Worm (Caenorhabditis elegans): Measurements from ENCODE around the gene Y57G11A.4.

The Y57G11A.4 gene

DNA sequence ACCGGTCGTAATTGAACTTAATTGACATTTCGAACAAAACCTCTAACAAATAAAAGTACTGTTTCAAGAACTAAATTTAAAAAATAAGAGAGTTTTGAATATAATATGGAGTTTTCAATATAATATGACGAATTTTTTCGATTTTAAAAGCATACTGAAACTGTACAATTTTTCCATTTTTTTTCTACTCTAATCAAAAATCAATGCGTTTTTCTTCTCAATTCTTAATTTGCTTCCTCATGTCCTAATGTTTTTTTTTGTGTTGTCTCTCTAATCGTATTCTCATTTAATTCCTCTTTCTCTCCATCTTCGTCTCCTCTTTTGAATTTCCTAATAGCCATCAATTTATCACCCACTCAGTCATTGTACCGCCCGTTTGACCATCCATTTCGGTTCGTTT lies at the start of gene Y57G11A.4:
TSS of gene Y57G11A.4 (plus strand) at position 301 of the 400 bp plus-strand sequence.
- TF ChIP-seq ama-1 (optimal IDR thresholded peaks at IDR 0.05): no peak

- TF ChIP-seq nhr-77 (tag; optimal IDR thresholded peaks at IDR 0.05) (no peak), dmd-4 (tag; optimal IDR thresholded peaks at IDR 0.05) (no peak), egl-27 (tag; optimal IDR thresholded peaks at IDR 0.05) (no peak), nhr-129 (tag; optimal IDR thresholded peaks at IDR 0.05) (no peak), zag-1 (tag; optimal IDR thresholded peaks at IDR 0.05) (no peak), mbf-1 (tag; optimal IDR thresholded peaks at IDR 0.05) (no peak), nhr-10 (tag; optimal IDR thresholded peaks at IDR 0.05) (no peak), R02D3.7 (tag; optimal IDR thresholded peaks at IDR 0.05) (no peak), nhr-11 (tag; optimal IDR thresholded peaks at IDR 0.05) (no peak), ceh-16 (tag; optimal IDR thresholded peaks at IDR 0.05) (no peak), Y55F3AM.14 (GFP tag; optimal IDR thresholded peaks at IDR 0.05) (no peak), F13H6.1 (tag; optimal IDR thresholded peaks at IDR 0.05) (no peak), blmp-1 (tag; optimal IDR thresholded peaks at IDR 0.05; ENCODE audit: insufficient read depth) (no peak), skn-1 (tag; optimal IDR thresholded peaks at IDR 0.05) (no peak), nhr-237 (tag; optimal IDR thresholded peaks at IDR 0.05) (no peak)
Measured at ce11 chrIV:14435902-14436301, 46.2 kb upstream of the Y57G11A.4 start.

DNA sequence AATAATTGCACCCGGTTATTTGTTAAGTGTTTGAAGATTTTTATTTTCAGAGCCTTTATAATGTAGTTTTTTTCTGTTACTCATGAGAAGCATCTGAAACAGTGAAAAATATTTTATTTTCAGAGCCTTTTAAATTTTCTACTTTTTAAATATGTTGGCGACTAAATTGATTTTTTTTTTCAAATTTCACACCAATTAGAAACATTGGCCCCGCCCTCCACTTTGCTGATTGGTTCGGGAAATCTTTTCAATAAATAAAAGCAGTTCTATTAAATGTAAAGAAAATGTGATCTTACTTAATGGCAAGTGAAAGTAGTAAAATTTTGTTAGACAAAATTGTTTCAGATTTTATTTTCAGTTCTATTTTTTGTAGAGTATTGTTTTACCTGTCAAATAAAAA lies 44.7 kb upstream of the Y57G11A.4 start:
- TF ChIP-seq crh-2 (tag; optimal IDR thresholded peaks at IDR 0.05) (no peak), unc-39 (tag; optimal IDR thresholded peaks at IDR 0.05) (no peak), nhr-77 (tag; optimal IDR thresholded peaks at IDR 0.05) (no peak), lin-13 (GFP tag; optimal IDR thresholded peaks at IDR 0.05) (no peak), zag-1 (tag; optimal IDR thresholded peaks at IDR 0.05) (no peak), sma-3 (GFP tag; optimal IDR thresholded peaks at IDR 0.05) (no peak), snpc-4 (tag; optimal IDR thresholded peaks at IDR 0.05) (no peak), aly-2 (tag; optimal IDR thresholded peaks at IDR 0.05) (no peak), elt-1 (tag; optimal IDR thresholded peaks at IDR 0.05) (no peak), mdl-1 (tag; optimal IDR thresholded peaks at IDR 0.05) (no peak), R02D3.7 (tag; optimal IDR thresholded peaks at IDR 0.05) (no peak), peb-1 (tag; optimal IDR thresholded peaks at IDR 0.05) (no peak), lsy-2 (tag; optimal IDR thresholded peaks at IDR 0.05) (no peak), dmd-4 (tag; optimal IDR thresholded peaks at IDR 0.05) (no peak), ztf-1 (GFP tag; conservative IDR thresholded peaks at IDR 0.05) (no peak), nhr-6 (tag; optimal IDR thresholded peaks at IDR 0.05) (no peak), lin-11 (tag; optimal IDR thresholded peaks at IDR 0.05) (no peak), blmp-1 (tag; optimal IDR thresholded peaks at IDR 0.05; ENCODE audit: insufficient read depth) (no peak)

- TF ChIP-seq nhr-12 (tag; optimal IDR thresholded peaks at IDR 0.05) (no peak), ZK546.5 (tag; optimal IDR thresholded peaks at IDR 0.05) (no peak), lin-39 (tag; optimal IDR thresholded peaks at IDR 0.05) (no peak), elt-1 (tag; optimal IDR thresholded peaks at IDR 0.05) (no peak), sma-3 (GFP tag; optimal IDR thresholded peaks at IDR 0.05) (no peak)
Measured at ce11 chrIV:14444077-14444476, 38.0 kb upstream of the Y57G11A.4 start, which contains the start of gene tra-3. Gene tra-3, minus strand, starts transcription at chrIV:14444183.

- TF ChIP-seq peb-1 (tag; optimal IDR thresholded peaks at IDR 0.05): no peak
- no peak for TF ChIP-seq C34F6.9 (tag; optimal IDR thresholded peaks at IDR 0.05)
- no peak for TF ChIP-seq fos-1 (tag; optimal IDR thresholded peaks at IDR 0.05)
- no peak for TF ChIP-seq nhr-6 (tag; optimal IDR thresholded peaks at IDR 0.05)
- no peak for TF ChIP-seq zag-1 (tag; optimal IDR thresholded peaks at IDR 0.05)
- no peak for TF ChIP-seq ZK546.5 (tag; optimal IDR thresholded peaks at IDR 0.05)
- TF ChIP-seq R02D3.7 (tag; optimal IDR thresholded peaks at IDR 0.05): no peak
- TF ChIP-seq egl-27 (tag; optimal IDR thresholded peaks at IDR 0.05): no peak
- TF ChIP-seq elt-1 (tag; optimal IDR thresholded peaks at IDR 0.05): no peak
- TF ChIP-seq ztf-11 (tag; optimal IDR thresholded peaks at IDR 0.05): no peak
- TF ChIP-seq ama-1 (optimal IDR thresholded peaks at IDR 0.05): no peak
- no peak for TF ChIP-seq unc-39 (tag; optimal IDR thresholded peaks at IDR 0.05)
- no peak for TF ChIP-seq ztf-1 (GFP tag; conservative IDR thresholded peaks at IDR 0.05)
- no peak for TF ChIP-seq nhr-77 (tag; optimal IDR thresholded peaks at IDR 0.05)
- TF ChIP-seq F13H6.1 (tag; optimal IDR thresholded peaks at IDR 0.05): peak; percentile 36
- no peak for TF ChIP-seq sem-4 (tag; optimal IDR thresholded peaks at IDR 0.05)
- TF ChIP-seq snpc-4 (tag; optimal IDR thresholded peaks at IDR 0.05): peak; percentile 89
- TF ChIP-seq mab-5 (tag; optimal IDR thresholded peaks at IDR 0.05): no peak
- no peak for TF ChIP-seq blmp-1 (tag; optimal IDR thresholded peaks at IDR 0.05; ENCODE audit: insufficient read depth)
- peak; percentile 41 for TF ChIP-seq sma-3 (GFP tag; optimal IDR thresholded peaks at IDR 0.05)
- peak; percentile 52 for TF ChIP-seq nhr-21 (tag; optimal IDR thresholded peaks at IDR 0.05)
- no peak for TF ChIP-seq lsy-2 (tag; optimal IDR thresholded peaks at IDR 0.05)
- no peak for TF ChIP-seq lin-39 (tag; optimal IDR thresholded peaks at IDR 0.05)
- TF ChIP-seq nhr-10 (tag; optimal IDR thresholded peaks at IDR 0.05): no peak
- TF ChIP-seq Y55F3AM.14 (GFP tag; optimal IDR thresholded peaks at IDR 0.05): no peak
- no peak for TF ChIP-seq mdl-1 (tag; optimal IDR thresholded peaks at IDR 0.05)
- no peak for TF ChIP-seq nhr-12 (tag; optimal IDR thresholded peaks at IDR 0.05)
- no peak for TF ChIP-seq ceh-16 (tag; optimal IDR thresholded peaks at IDR 0.05)
- no peak for TF ChIP-seq elt-3 (tag; optimal IDR thresholded peaks at IDR 0.05)
- TF ChIP-seq gmeb-1 (tag; optimal IDR thresholded peaks at IDR 0.05): peak; percentile 24
- TF ChIP-seq sma-9 (GFP tag; optimal IDR thresholded peaks at IDR 0.05): peak; percentile 59
- TF ChIP-seq sma-9 (tag; optimal IDR thresholded peaks at IDR 0.05): no peak
- no peak for TF ChIP-seq skn-1 (tag; optimal IDR thresholded peaks at IDR 0.05)
- TF ChIP-seq crh-2 (tag; optimal IDR thresholded peaks at IDR 0.05): peak; percentile 38
- TF ChIP-seq lin-13 (GFP tag; optimal IDR thresholded peaks at IDR 0.05): peak; percentile 24
Measured at ce11 chrIV:14445191-14445795, 36.8 kb upstream of the Y57G11A.4 start.

All from whole organism, L2 larva.